Worm (Caenorhabditis elegans): Measurements from ENCODE around the gene F49E8.7.

DNA sequence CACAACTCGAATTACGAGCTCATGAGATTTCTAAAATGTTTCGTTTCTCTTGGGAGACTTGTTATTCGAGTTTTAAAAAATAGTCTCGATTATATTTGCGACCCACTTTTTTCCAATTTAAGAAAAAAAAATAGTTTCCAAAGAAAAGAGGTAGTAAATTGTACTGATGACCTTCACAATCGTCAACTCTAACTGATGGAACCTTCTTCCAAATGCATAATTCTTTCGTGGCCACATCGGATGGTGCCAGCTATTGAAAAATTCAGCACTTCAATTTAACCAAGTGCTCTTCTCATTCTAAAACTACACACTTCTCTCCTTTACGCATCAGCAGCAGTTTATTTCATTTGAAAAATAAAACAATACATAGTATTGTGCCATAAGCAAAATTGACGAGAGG, 12.5 kb downstream of the F49E8.7 start:
- TF ChIP-seq F57C9.4 (tag; optimal IDR thresholded peaks at IDR 0.05) (no peak), let-526 (GFP tag; IDR thresholded peaks at IDR 0.05) (no peak), attf-5 (GFP tag; optimal IDR thresholded peaks at IDR 0.05) (no peak), mcd-1 (GFP tag; IDR thresholded peaks at IDR 0.05) (no peak), dpl-1 (GFP tag; optimal IDR thresholded peaks at IDR 0.05) (no peak), madf-6 (GFP tag; IDR thresholded peaks at IDR 0.05) (no peak)

Data from whole organism, young adult.